Worm (Caenorhabditis elegans) whole organism, mixed stage, embryonic: ENCODE measurements around the gene emb-30.
"Not testable (repeated sequence)": the region's sequence is repeated elsewhere in the genome, so short reads cannot be mapped to it uniquely, and the experiment has no call there.

ENCODE experiments used
- M03D4.4 ChIP-seq: sonication (generic microtip); optimal IDR thresholded peaks from 2 replicates; lab custom pipeline; 2017; ENCODE audit warnings: mild to moderate bottlenecking, missing genetic modification characterization, missing compliant biosample characterization
- bed-3 ChIP-seq: fragments of 200-800 bp; sonication (Bioruptor generic); optimal IDR thresholded peaks from 3 replicates; lab custom pipeline; 2018; ENCODE audit warnings: mild to moderate bottlenecking, missing genetic modification characterization, moderate library complexity, missing compliant biosample characterization
- blmp-1 ChIP-seq: fragments of 150-350 bp; optimal IDR thresholded peaks from 2 replicates; lab custom pipeline; 2014; ENCODE audit warnings: missing biosample characterization, missing genetic modification characterization
- ceh-43 ChIP-seq: fragments of 200-800 bp; sonication (Bioruptor generic); optimal IDR thresholded peaks from 2 replicates; lab custom pipeline; 2018; ENCODE audit warnings: mild to moderate bottlenecking, missing genetic modification characterization, moderate library complexity, missing compliant biosample characterization
- ceh-83 ChIP-seq: fragments of 200-800 bp; sonication (Bioruptor generic); optimal IDR thresholded peaks from 2 replicates; lab custom pipeline; 2018; ENCODE audit warnings: mild to moderate bottlenecking, missing genetic modification characterization, missing compliant biosample characterization
- ces-1 ChIP-seq: fragments of 150-350 bp; optimal IDR thresholded peaks from 2 replicates; lab custom pipeline; 2014; ENCODE audit warnings: missing biosample characterization, missing genetic modification reagents, missing genetic modification characterization
- cnd-1 ChIP-seq: fragments of 200-800 bp; sonication (Bioruptor generic); optimal IDR thresholded peaks from 2 replicates; lab custom pipeline; 2018; ENCODE audit warnings: mild to moderate bottlenecking, missing genetic modification characterization, missing compliant biosample characterization
- drap-1 ChIP-seq: fragments of 200-800 bp; sonication (Bioruptor generic); optimal IDR thresholded peaks from 3 replicates; lab custom pipeline; 2018; ENCODE audit warnings: mild to moderate bottlenecking, missing genetic modification characterization, missing compliant biosample characterization
- elt-1 ChIP-seq: sonication (generic microtip); optimal IDR thresholded peaks from 2 replicates; lab custom pipeline; 2017; ENCODE audit warnings: missing genetic modification characterization, mild to moderate bottlenecking, missing compliant biosample characterization, antibody characterized with exemption, moderate library complexity, borderline replicate concordance; ENCODE audit not compliant: insufficient read depth
- elt-3 ChIP-seq: fragments of 150-350 bp; optimal IDR thresholded peaks from 2 replicates; lab custom pipeline; 2014; ENCODE audit warnings: missing biosample characterization, missing genetic modification characterization
- flh-1 ChIP-seq: fragments of 200-800 bp; sonication (Bioruptor generic); optimal IDR thresholded peaks from 2 replicates; lab custom pipeline; 2018; ENCODE audit warnings: mild to moderate bottlenecking, missing genetic modification characterization, moderate library complexity, missing compliant biosample characterization
- ham-2 ChIP-seq: fragments of 200-800 bp; sonication (Bioruptor generic); optimal IDR thresholded peaks from 2 replicates; lab custom pipeline; 2018; ENCODE audit warnings: mild to moderate bottlenecking, missing genetic modification characterization, missing compliant biosample characterization
- lin-13 ChIP-seq: fragments of 150-350 bp; optimal IDR thresholded peaks from 2 replicates; lab custom pipeline; 2014; ENCODE audit warnings: missing biosample characterization, missing genetic modification characterization
- lin-32 ChIP-seq: fragments of 200-800 bp; sonication (Bioruptor generic); optimal IDR thresholded peaks from 2 replicates; lab custom pipeline; 2018; ENCODE audit warnings: mild to moderate bottlenecking, missing genetic modification characterization, missing compliant biosample characterization
- lsy-2 ChIP-seq: fragments of 150-350 bp; optimal IDR thresholded peaks from 2 replicates; lab custom pipeline; 2014; ENCODE audit warnings: missing biosample characterization, missing genetic modification characterization
- mab-5 ChIP-seq: fragments of 150-350 bp; optimal IDR thresholded peaks from 2 replicates; lab custom pipeline; 2014; ENCODE audit warnings: missing biosample characterization, missing genetic modification characterization
- mep-1 ChIP-seq: fragments of 150-350 bp; optimal IDR thresholded peaks from 2 replicates; lab custom pipeline; 2017; ENCODE audit warnings: missing biosample characterization, missing genetic modification reagents, missing genetic modification characterization, inconsistent platforms
- mls-2 ChIP-seq: sonication (generic microtip); optimal IDR thresholded peaks from 2 replicates; lab custom pipeline; 2016; ENCODE audit warnings: mild to moderate bottlenecking, missing genetic modification characterization, moderate library complexity, missing compliant biosample characterization
- nhr-12 ChIP-seq: fragments of 150-350 bp; optimal IDR thresholded peaks from 2 replicates; lab custom pipeline; 2014; ENCODE audit warnings: missing biosample characterization, missing genetic modification characterization
- nhr-2 ChIP-seq: fragments of 150-350 bp; optimal IDR thresholded peaks from 2 replicates; lab custom pipeline; 2014; ENCODE audit warnings: missing biosample characterization, missing genetic modification characterization
- nhr-237 ChIP-seq: fragments of 150-350 bp; optimal IDR thresholded peaks from 2 replicates; lab custom pipeline; 2014; ENCODE audit warnings: missing biosample characterization, missing genetic modification characterization
- nhr-28 ChIP-seq: fragments of 150-350 bp; optimal IDR thresholded peaks from 2 replicates; lab custom pipeline; 2014; ENCODE audit warnings: missing biosample characterization, missing genetic modification characterization
- nhr-76 ChIP-seq: sonication (generic microtip); optimal IDR thresholded peaks from 2 replicates; lab custom pipeline; 2017; ENCODE audit warnings: missing biosample characterization, missing genetic modification characterization
- pha-4 ChIP-seq: fragments of 150-350 bp; optimal IDR thresholded peaks from 2 replicates; lab custom pipeline; 2018; ENCODE audit warnings: missing biosample characterization, missing genetic modification reagents, missing genetic modification characterization
- sem-2 ChIP-seq: fragments of 200-800 bp; sonication (Bioruptor generic); optimal IDR thresholded peaks from 2 replicates; lab custom pipeline; 2018; ENCODE audit warnings: mild to moderate bottlenecking, missing genetic modification characterization, missing compliant biosample characterization
- snpc-4 ChIP-seq: fragments of 150-350 bp; optimal IDR thresholded peaks from 2 replicates; lab custom pipeline; 2014; ENCODE audit warnings: missing biosample characterization, missing genetic modification characterization
- sptf-1 ChIP-seq: sonication (generic microtip); optimal IDR thresholded peaks from 2 replicates; lab custom pipeline; 2017; ENCODE audit warnings: mild to moderate bottlenecking, missing genetic modification characterization, moderate library complexity, missing compliant biosample characterization
- tbx-8 ChIP-seq: fragments of 200-800 bp; sonication (Bioruptor generic); optimal IDR thresholded peaks from 2 replicates; lab custom pipeline; 2018; ENCODE audit warnings: mild to moderate bottlenecking, missing genetic modification characterization, moderate library complexity, missing compliant biosample characterization
- unc-120 ChIP-seq: sonication (generic microtip); optimal IDR thresholded peaks from 2 replicates; lab custom pipeline; 2017; ENCODE audit warnings: missing genetic modification characterization, missing compliant biosample characterization; ENCODE audit not compliant: poor library complexity, severe bottlenecking
- unc-39 ChIP-seq: fragments of 150-350 bp; optimal IDR thresholded peaks from 2 replicates; lab custom pipeline; 2014; ENCODE audit warnings: missing biosample characterization, missing genetic modification characterization
- unc-62 ChIP-seq: fragments of 150-350 bp; optimal IDR thresholded peaks from 2 replicates; lab custom pipeline; 2014; ENCODE audit warnings: missing biosample characterization, missing genetic modification reagents, missing genetic modification characterization
- zip-8 ChIP-seq: fragments of 150-350 bp; optimal IDR thresholded peaks from 2 replicates; lab custom pipeline; 2014; ENCODE audit warnings: missing biosample characterization, missing genetic modification characterization
- ztf-11 ChIP-seq: fragments of 150-350 bp; optimal IDR thresholded peaks from 2 replicates; lab custom pipeline; 2014; ENCODE audit warnings: missing biosample characterization, missing genetic modification characterization

Gene emb-30

DNA sequence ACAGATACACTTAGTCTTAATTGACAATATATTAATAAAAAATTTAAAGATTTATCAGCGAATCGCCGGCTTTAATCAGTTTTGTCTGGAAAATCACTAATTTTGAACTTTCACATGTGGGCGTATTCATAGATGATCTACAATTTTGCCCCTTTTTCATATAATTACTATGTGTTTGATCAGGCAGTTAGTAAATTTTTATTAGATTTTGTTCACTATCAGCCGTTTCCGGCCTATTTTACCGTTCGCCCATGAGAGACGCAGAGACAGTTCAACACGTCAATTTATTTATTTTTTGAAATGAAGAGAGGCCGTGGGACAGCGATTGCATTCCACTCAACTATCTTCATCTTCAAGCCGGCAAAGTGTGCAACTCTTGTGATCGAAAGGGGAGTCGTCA lies 21.0 kb downstream of the emb-30 start, which contains the start of gene T26G10.4:
TSS of gene T26G10.4 (plus strand) at position 301 of the 400 bp plus-strand sequence.
- not testable (repeated sequence) for TF ChIP-seq bed-3 (GFP tag; lab: Kevin White, UChicago); ceh-83 (GFP tag; lab: Kevin White, UChicago); zip-8
- TF ChIP-seq, all 35 proteins: peak for 0; not testable (repeated sequence) for 35

DNA sequence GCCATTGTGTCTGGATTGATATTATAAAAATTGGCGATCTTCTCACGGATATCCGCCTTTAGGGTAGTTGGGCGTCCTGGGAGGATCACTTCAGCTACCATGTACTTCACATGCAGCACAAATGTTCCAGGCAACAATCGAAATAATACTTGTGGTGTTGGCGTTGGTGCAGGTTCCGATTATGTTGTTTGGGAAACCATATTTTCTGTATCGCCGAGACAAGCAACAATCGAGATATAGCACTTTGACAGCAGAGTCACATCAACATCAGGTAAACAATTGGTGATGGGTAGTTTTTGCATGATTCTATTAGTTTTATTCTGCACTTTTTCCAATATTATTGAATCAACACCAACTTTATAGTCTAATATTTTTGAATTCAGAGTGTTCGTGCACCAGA lies 27.9 kb downstream of the emb-30 start, which contains the start of gene T26G10.3:
TSS of gene T26G10.3 (minus strand) at position 101 of the 400 bp plus-strand sequence.
- TF ChIP-seq nhr-28 (tag; lab: Kevin White, UChicago) (no peak), sem-2 (GFP tag; lab: Kevin White, UChicago) (no peak), unc-120 (no peak), unc-39 (tag; lab: Kevin White, UChicago) (no peak), ham-2 (no peak), mls-2 (tag; lab: Kevin White, UChicago) (no peak), pha-4 (no peak), drap-1 (no peak), nhr-237 (tag; lab: Kevin White, UChicago) (no peak), snpc-4 (no peak), lin-13 (tag; lab: Kevin White, UChicago) (no peak)

DNA sequence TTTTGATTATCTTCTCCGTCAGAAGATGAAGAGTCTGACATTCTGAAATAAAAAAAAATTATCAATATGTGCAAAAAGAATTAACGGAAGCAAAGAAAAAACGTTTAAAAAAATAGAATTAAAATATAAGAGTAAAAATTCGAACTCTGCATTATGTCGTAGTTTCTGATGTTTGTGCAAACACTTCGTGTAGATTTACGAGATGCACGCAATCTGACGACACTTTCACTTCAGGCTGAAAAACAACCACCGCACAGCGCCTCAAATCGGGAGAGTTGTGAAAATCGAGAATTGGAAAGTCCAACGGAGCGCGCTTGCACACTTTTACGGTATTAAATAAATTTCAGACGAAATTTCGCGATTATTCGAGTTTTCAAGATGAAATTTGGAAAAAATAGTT lies 34.7 kb downstream of the emb-30 start, which contains the start of gene T26G10.1:
TSS of gene T26G10.1 (minus strand) at position 42 of the 400 bp plus-strand sequence.
- TF ChIP-seq nhr-237 (tag; lab: Kevin White, UChicago) (peak; percentile 30), ceh-83 (GFP tag; lab: Kevin White, UChicago) (no peak), pha-4 (peak; percentile 35), unc-120 (no peak), mep-1 (tag; lab: Kevin White, UChicago) (peak; percentile 49), elt-3 (tag; lab: Kevin White, UChicago) (no peak), elt-1 (tag; lab: Kevin White, UChicago) (no peak), snpc-4 (no peak), ces-1 (GFP tag; lab: Kevin White, UChicago) (peak; percentile 66), lsy-2 (tag; lab: Kevin White, UChicago) (peak; percentile 64), blmp-1 (peak; percentile 43), cnd-1 (tag; lab: Kevin White, UChicago) (no peak)

DNA sequence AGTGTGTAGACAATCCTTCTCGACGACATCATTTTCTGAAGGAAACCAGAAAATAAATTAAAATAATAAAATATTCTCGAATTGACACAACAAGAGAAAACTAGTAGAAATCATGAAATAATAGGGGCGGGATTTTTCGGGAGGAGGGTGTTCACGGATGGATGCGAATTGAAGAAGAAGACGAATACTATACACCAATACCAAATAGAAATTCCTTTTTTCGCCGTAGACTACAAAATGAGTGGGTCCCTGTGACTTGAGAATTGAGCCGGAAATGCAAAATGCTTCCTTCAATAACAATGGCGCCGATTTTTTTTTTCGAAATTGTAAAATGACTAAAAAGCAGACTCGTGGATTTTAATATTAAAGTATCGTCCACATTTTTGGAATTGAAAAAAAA lies 40.2 kb downstream of the emb-30 start, which contains the start of gene nlp-48:
TSS of gene nlp-48 (minus strand) at position 101 of the 400 bp plus-strand sequence.
- TF ChIP-seq nhr-28 (tag; lab: Kevin White, UChicago) (no peak), ceh-43 (GFP tag; lab: Kevin White, UChicago) (no peak), sptf-1 (tag; lab: Kevin White, UChicago) (no peak), bed-3 (GFP tag; lab: Kevin White, UChicago) (no peak), mls-2 (tag; lab: Kevin White, UChicago) (no peak)

DNA sequence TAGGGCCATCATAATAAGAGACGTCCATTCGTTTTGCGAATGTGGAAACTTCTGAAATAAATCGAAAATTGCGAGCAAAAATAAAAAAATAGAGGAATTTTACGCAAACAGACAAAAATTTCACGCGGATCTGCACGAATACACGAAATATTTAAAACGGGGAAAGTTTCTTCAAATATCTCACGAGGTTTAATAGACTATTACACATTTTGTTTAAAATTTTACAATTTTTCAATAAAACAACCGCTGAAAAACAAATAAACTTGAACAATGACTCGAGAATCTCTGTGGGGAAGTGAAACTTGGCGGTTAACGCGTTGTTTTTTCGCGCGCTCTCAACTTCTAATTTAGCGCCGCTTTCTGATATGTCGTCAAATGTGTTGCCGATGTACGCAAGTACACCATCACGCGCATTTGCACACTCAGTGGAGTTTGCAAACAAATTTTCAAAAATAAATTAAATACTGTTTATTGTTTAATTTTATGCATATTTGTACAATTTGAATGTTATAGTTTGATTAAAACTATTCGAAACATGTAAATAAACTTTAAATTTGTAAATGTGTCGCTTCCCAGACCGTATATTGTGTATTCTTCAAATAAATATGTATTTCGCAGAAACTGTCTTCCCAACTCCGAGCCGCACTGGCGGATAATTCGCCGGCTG lies 48.0 kb downstream of the emb-30 start, which contains the start of the genes gpr-2 and rgr-1:
TSS of gene gpr-2 (minus strand) at position 51 of the 667 bp plus-strand sequence.
TSS of gene rgr-1 (plus strand) at position 617 of the 667 bp plus-strand sequence.
- TF ChIP-seq pha-4 = peak; percentile 18
- no peak for TF ChIP-seq ztf-11 (tag; lab: Kevin White, UChicago)
- TF ChIP-seq M03D4.4 = no peak
- peak; percentile 13 for TF ChIP-seq mep-1 (tag; lab: Kevin White, UChicago)
- no peak for TF ChIP-seq nhr-76 (tag; lab: Kevin White, UChicago)
- TF ChIP-seq cnd-1 (tag; lab: Kevin White, UChicago) = no peak
- no peak for TF ChIP-seq sem-2 (GFP tag; lab: Kevin White, UChicago)
- TF ChIP-seq tbx-8 = no peak
- TF ChIP-seq lsy-2 (tag; lab: Kevin White, UChicago) = peak; percentile 20
- no peak for TF ChIP-seq blmp-1
- no peak for TF ChIP-seq bed-3 (GFP tag; lab: Kevin White, UChicago)
- TF ChIP-seq ces-1 (GFP tag; lab: Kevin White, UChicago) = peak; percentile 45
- no peak for TF ChIP-seq mls-2 (tag; lab: Kevin White, UChicago)

DNA sequence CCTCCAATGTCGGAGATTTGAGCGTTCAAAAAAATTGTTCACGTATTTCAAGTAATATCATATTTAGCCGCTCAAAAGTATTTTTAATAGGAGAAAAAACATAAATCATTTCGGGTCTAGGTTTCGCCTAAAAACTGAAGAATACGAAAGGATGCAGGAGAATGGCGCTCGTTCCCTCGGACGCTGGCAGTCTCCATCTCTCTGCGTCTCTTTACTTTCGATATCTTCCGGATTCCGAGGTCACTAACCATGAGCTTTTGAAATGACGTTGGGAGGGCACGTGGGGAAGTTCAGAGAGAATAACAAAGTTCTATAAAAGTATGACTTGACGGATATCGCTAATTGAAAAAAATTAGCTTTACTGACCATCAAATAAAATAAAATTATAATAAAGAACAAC lies 50.3 kb downstream of the emb-30 start:
- no peak for TF ChIP-seq unc-62 (GFP tag; lab: Kevin White, UChicago)
- TF ChIP-seq zip-8 = no peak
- TF ChIP-seq flh-1 (GFP tag; lab: Kevin White, UChicago) = no peak
- TF ChIP-seq unc-39 (tag; lab: Kevin White, UChicago) = no peak
- no peak for TF ChIP-seq tbx-8
- no peak for TF ChIP-seq bed-3 (GFP tag; lab: Kevin White, UChicago)
- TF ChIP-seq sptf-1 (tag; lab: Kevin White, UChicago) = no peak
- no peak for TF ChIP-seq lsy-2 (tag; lab: Kevin White, UChicago)
- no peak for TF ChIP-seq nhr-76 (tag; lab: Kevin White, UChicago)
- no peak for TF ChIP-seq nhr-2
- no peak for TF ChIP-seq nhr-12 (tag; lab: Kevin White, UChicago)
- no peak for TF ChIP-seq lin-13 (tag; lab: Kevin White, UChicago)
- TF ChIP-seq mab-5 (tag; lab: Kevin White, UChicago) = no peak
- TF ChIP-seq pha-4 = no peak
- no peak for TF ChIP-seq ces-1 (GFP tag; lab: Kevin White, UChicago)
- TF ChIP-seq blmp-1 = no peak
- no peak for TF ChIP-seq lin-32 (GFP tag; lab: Kevin White, UChicago)
- no peak for TF ChIP-seq mls-2 (tag; lab: Kevin White, UChicago)
- TF ChIP-seq ztf-11 (tag; lab: Kevin White, UChicago) = no peak
- no peak for TF ChIP-seq cnd-1 (tag; lab: Kevin White, UChicago)
- TF ChIP-seq, all 35 proteins: peak for 0
